Fruit fly (Drosophila melanogaster): Measurements from ENCODE around the gene CG34331.
"Not testable (repeated sequence)": the region's sequence is repeated elsewhere in the genome, so short reads cannot be mapped to it uniquely, and the experiment has no call there.

DNA sequence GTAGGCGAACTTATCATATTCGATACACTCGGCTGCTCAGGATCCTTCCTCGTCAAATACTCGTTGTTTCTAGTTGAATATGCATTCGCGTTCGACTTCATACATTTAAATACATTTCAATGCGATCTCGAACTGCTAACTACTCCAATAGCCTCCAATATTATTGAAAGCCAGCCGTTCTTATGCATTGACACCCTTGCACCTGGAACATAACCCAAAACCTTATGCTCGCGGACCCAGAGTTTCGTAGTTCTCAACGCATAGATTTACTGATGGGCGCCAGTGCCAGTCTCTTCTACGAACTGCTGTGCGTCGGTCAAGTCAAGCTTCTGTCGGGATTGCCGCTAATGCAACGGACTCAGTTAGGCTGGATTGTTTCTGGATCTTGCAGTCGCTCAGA is 25.9 kb upstream of the CG34331 start, which contains the start of gene CG42581:
- TF ChIP-seq esn (GFP tag; optimal IDR thresholded peaks at IDR 0.05); Blimp-1 (GFP tag; optimal IDR thresholded peaks at IDR 0.05); fd59A (GFP tag; optimal IDR thresholded peaks at IDR 0.05); Hr38 (GFP tag; optimal IDR thresholded peaks at IDR 0.05); CG8632 (GFP tag; optimal IDR thresholded peaks at IDR 0.05); CG32006 (GFP tag; optimal IDR thresholded peaks at IDR 0.05); OdsH (GFP tag; optimal IDR thresholded peaks at IDR 0.05); CG6163 (GFP tag; IDR thresholded peaks at IDR 0.05): not testable (repeated sequence)
